Worm (Caenorhabditis elegans) whole organism, late embryonic: ENCODE measurements around the gene R07E4.3.

Source experiments
- pha-4 ChIP-seq: fragments of 150-350 bp; optimal IDR thresholded peaks from 2 replicates; lab custom pipeline; 2018; ENCODE audit warnings: missing biosample characterization, missing genetic modification reagents, missing genetic modification characterization
- unc-86 ChIP-seq: sonication (generic microtip); optimal IDR thresholded peaks from 2 replicates; lab custom pipeline; 2016; ENCODE audit warnings: missing genetic modification characterization, missing compliant biosample characterization

DNA sequence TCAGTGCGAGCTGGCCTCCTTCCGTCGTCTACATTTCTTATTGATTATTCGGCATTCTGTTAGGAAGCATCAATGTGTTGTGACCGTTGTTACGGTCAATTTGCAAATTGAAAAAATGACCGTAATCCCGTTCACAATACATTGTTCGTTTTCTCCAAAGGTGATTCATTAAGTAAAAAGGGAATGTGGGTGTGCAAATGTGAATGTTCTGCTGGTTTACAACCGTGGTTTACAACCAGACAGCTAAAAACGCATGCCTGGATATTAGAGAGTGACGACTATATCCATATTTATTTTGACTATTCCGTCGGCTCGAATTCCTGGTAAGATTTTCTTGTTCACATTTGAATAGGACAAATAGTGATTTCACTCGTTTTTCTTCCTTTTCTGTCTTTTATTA is 34.2 kb upstream of the R07E4.3 start, which contains the start of gene capa-1:
- TF ChIP-seq pha-4 (tag; lab: Kevin White, UChicago), result no peak
- no peak for TF ChIP-seq unc-86 (tag; lab: Kevin White, UChicago)
